Worm (Caenorhabditis elegans): Measurements from ENCODE around the gene dre-1.

DNA sequence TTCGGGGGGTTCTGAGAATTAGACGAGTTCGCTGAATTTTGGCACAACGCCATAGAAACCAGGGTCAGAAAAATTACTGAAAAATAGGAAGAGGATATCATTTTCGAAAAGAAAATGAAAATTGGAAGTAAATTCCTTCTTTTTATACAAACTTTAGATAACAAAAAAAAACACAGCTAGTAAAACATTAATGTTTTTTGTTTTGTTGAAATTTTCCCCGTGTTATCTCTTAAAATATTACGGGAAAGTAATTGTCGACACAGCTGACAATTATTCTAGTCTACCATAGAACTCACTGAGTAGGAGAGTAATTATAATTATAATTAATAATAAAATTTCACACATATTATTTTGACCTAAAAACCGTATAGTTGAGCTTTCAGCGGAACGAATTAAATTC lies 12.8 kb upstream of the dre-1 start, which contains the start of gene spp-26:
- TF ChIP-seq blmp-1 (tag; optimal IDR thresholded peaks at IDR 0.05) (no peak), ceh-43 (GFP tag; optimal IDR thresholded peaks at IDR 0.05) (no peak), unc-62 (GFP tag; optimal IDR thresholded peaks at IDR 0.05) (no peak), ztf-11 (tag; optimal IDR thresholded peaks at IDR 0.05) (no peak), mep-1 (tag; optimal IDR thresholded peaks at IDR 0.05) (no peak)
